Worm (Caenorhabditis elegans) whole organism, early embryonic: ENCODE data around the gene F52E1.2.

ENCODE experiments used
- F13C5.2 ChIP-seq: sonication (generic microtip); optimal IDR thresholded peaks from 2 replicates; lab custom pipeline; 2017; ENCODE audit warnings: mild to moderate bottlenecking, missing genetic modification characterization, inconsistent platforms, missing compliant biosample characterization
- aly-1 ChIP-seq: sonication (generic microtip); optimal IDR thresholded peaks from 2 replicates; lab custom pipeline; 2016; ENCODE audit warnings: missing genetic modification characterization, missing compliant biosample characterization
- ama-1 ChIP-seq: fragments of 150-350 bp; optimal IDR thresholded peaks from 2 replicates; lab custom pipeline; 2014
- ceh-13 ChIP-seq: fragments of 200-800 bp; sonication (Bioruptor generic); optimal IDR thresholded peaks from 2 replicates; lab custom pipeline; 2018; ENCODE audit warnings: mild to moderate bottlenecking, missing genetic modification characterization, missing compliant biosample characterization
- ceh-36 ChIP-seq: sonication (generic microtip); optimal IDR thresholded peaks from 2 replicates; lab custom pipeline; 2016; ENCODE audit warnings: missing genetic modification characterization, inconsistent platforms, missing compliant biosample characterization
- flt-1 ChIP-seq: fragments of 200-800 bp; sonication (Bioruptor generic); IDR thresholded peaks from 2 replicates; pipeline ENCODE4 v1.3.6; 2022; ENCODE audit warnings: missing genetic modification characterization, missing compliant biosample characterization
- hmbx-1 ChIP-seq: sonication (generic microtip); optimal IDR thresholded peaks from 2 replicates; lab custom pipeline; 2016; ENCODE audit warnings: mild to moderate bottlenecking, missing genetic modification characterization, missing compliant biosample characterization
- hmg-4 ChIP-seq: fragments of 200-800 bp; sonication (Bioruptor generic); optimal IDR thresholded peaks from 2 replicates; lab custom pipeline; 2018; ENCODE audit warnings: mild to moderate bottlenecking, missing genetic modification characterization, missing compliant biosample characterization
- hnd-1 ChIP-seq: sonication (generic microtip); optimal IDR thresholded peaks from 2 replicates; lab custom pipeline; 2016; ENCODE audit warnings: missing genetic modification characterization, missing compliant biosample characterization
- pes-1 ChIP-seq: fragments of 200-800 bp; sonication (Bioruptor generic); IDR thresholded peaks from 2 replicates; pipeline ENCODE4 v1.3.6; 2022; ENCODE audit warnings: missing genetic modification reagents, missing genetic modification characterization, missing compliant biosample characterization
- scrt-1 ChIP-seq: fragments of 200-800 bp; sonication (Bioruptor generic); IDR thresholded peaks from 2 replicates; pipeline ENCODE4 v1.3.6; 2022; ENCODE audit warnings: missing genetic modification characterization, missing compliant biosample characterization
- sea-1 ChIP-seq: fragments of 200-800 bp; sonication (Bioruptor generic); conservative IDR thresholded peaks from 2 replicates; pipeline ENCODE4 v1.3.6; 2022; ENCODE audit warnings: missing genetic modification characterization, missing compliant biosample characterization
- tbx-11 ChIP-seq: fragments of 200-800 bp; sonication (Bioruptor generic); IDR thresholded peaks from 2 replicates; pipeline ENCODE4 v1.3.6; 2022; ENCODE audit warnings: missing genetic modification characterization, missing compliant biosample characterization
- tbx-37 ChIP-seq: fragments of 200-800 bp; sonication (Bioruptor generic); conservative IDR thresholded peaks from 2 replicates; pipeline ENCODE4 v1.3.6; 2022; ENCODE audit warnings: missing genetic modification reagents, missing genetic modification characterization, missing compliant biosample characterization

ce11 chrV:8389307-8389706 lies 21.1 kb upstream of the F52E1.2 start:
- TF ChIP-seq ama-1 = no peak
- TF ChIP-seq hmg-4 (GFP tag; lab: Kevin White, UChicago) = no peak
- TF ChIP-seq sea-1 = no peak
- no peak for TF ChIP-seq hnd-1 (tag; lab: Kevin White, UChicago)
- TF ChIP-seq F13C5.2 = no peak
- no peak for TF ChIP-seq aly-1 (tag; lab: Kevin White, UChicago)
- no peak for TF ChIP-seq ceh-13 (GFP tag; lab: Kevin White, UChicago)
- TF ChIP-seq tbx-37 (GFP tag; lab: Robert Waterston, UW) = no peak
- TF ChIP-seq flt-1 (GFP tag; lab: Robert Waterston, UW) = no peak
- no peak for TF ChIP-seq hmbx-1 (tag; lab: Kevin White, UChicago)
- TF ChIP-seq tbx-11 (GFP tag; lab: Robert Waterston, UW) = no peak
- TF ChIP-seq ceh-36 (tag; lab: Kevin White, UChicago) = no peak
- no peak for TF ChIP-seq scrt-1
- TF ChIP-seq pes-1 (GFP tag; lab: Robert Waterston, UW) = no peak
